Worm (Caenorhabditis elegans): ENCODE results near the gene thk-1.
A peak's percentile ranks its signal among the peaks of the same experiment; 100 is the strongest.

thk-1 gene

ce11 chrIV:10239045-10239444 is 42.3 kb downstream of the thk-1 start, which contains the start of gene ech-8:
Gene ech-8 (minus strand): TSS chrIV:10239176.
- TF ChIP-seq mdl-1 (tag; optimal IDR thresholded peaks at IDR 0.05): no peak
- no peak for TF ChIP-seq nfya-1 (tag; optimal IDR thresholded peaks at IDR 0.05; ENCODE audit: insufficient read depth)
- TF ChIP-seq pqm-1 (tag; optimal IDR thresholded peaks at IDR 0.05): peak; percentile 56
- TF ChIP-seq R02D3.7 (tag; optimal IDR thresholded peaks at IDR 0.05): no peak
- no peak for TF ChIP-seq elt-1 (tag; optimal IDR thresholded peaks at IDR 0.05)
- no peak for TF ChIP-seq egl-5 (tag; optimal IDR thresholded peaks at IDR 0.05)
- TF ChIP-seq elt-2 (tag; optimal IDR thresholded peaks at IDR 0.05): peak; percentile 54
- no peak for TF ChIP-seq elt-3 (tag; optimal IDR thresholded peaks at IDR 0.05)

DNA sequence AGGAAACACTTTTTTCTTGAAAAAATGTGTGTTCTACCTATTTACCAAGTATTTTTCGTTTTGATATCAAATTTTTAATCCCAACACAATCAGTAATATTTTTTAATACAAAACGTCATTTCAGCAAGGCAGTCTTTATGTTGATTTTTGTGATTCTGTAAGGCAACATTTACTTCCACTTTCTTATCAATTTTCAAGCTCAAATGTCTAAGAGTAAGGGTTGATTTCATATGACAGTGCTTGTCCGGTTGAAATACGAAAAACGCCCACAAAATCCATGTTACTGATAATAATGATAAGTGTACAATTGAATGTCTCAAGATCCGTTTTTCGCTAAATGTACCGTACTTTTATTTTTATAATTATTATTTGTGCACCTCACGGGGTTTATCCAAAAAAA is 45.3 kb downstream of the thk-1 start:
- TF ChIP-seq nhr-67 (tag; optimal IDR thresholded peaks at IDR 0.05) (no peak), pqm-1 (tag; optimal IDR thresholded peaks at IDR 0.05) (peak; percentile 83), ztf-4 (tag; optimal IDR thresholded peaks at IDR 0.05) (no peak), nhr-23 (tag; optimal IDR thresholded peaks at IDR 0.05) (no peak), nhr-43 (tag; optimal IDR thresholded peaks at IDR 0.05; ENCODE audit: poor library complexity, severe bottlenecking) (no peak), ZK546.5 (tag; optimal IDR thresholded peaks at IDR 0.05) (no peak), elt-2 (tag; optimal IDR thresholded peaks at IDR 0.05) (peak; percentile 71), jun-1 (tag; optimal IDR thresholded peaks at IDR 0.05) (peak; percentile 56), egl-5 (tag; optimal IDR thresholded peaks at IDR 0.05) (no peak), lin-39 (tag; optimal IDR thresholded peaks at IDR 0.05) (no peak), fkh-10 (GFP tag; optimal IDR thresholded peaks at IDR 0.05) (no peak), ceh-82 (tag; optimal IDR thresholded peaks at IDR 0.05) (no peak), mml-1 (tag; optimal IDR thresholded peaks at IDR 0.05) (no peak), tbx-2 (tag; optimal IDR thresholded peaks at IDR 0.05) (no peak)

ce11 chrIV:10235279-10235829 is 46.0 kb downstream of the thk-1 start, which contains the start of gene ech-9:
Gene ech-9 (minus strand): TSS chrIV:10235329.
- TF ChIP-seq pqm-1 (tag; optimal IDR thresholded peaks at IDR 0.05) (peak; percentile 84), elt-2 (tag; optimal IDR thresholded peaks at IDR 0.05) (peak; percentile 58), lin-39 (tag; optimal IDR thresholded peaks at IDR 0.05) (no peak)

- TF ChIP-seq nhr-28 (tag; optimal IDR thresholded peaks at IDR 0.05) (no peak), jun-1 (tag; optimal IDR thresholded peaks at IDR 0.05) (no peak), R02D3.7 (tag; optimal IDR thresholded peaks at IDR 0.05) (no peak), nhr-25 (tag; optimal IDR thresholded peaks at IDR 0.05) (no peak), unc-62 (GFP tag; optimal IDR thresholded peaks at IDR 0.05) (no peak), lin-39 (tag; optimal IDR thresholded peaks at IDR 0.05) (no peak), ama-1 (optimal IDR thresholded peaks at IDR 0.05) (no peak), fos-1 (tag; optimal IDR thresholded peaks at IDR 0.05) (no peak), skn-1 (tag; optimal IDR thresholded peaks at IDR 0.05) (no peak), sea-2 (GFP tag; optimal IDR thresholded peaks at IDR 0.05) (no peak), aly-2 (tag; optimal IDR thresholded peaks at IDR 0.05) (no peak), nhr-237 (tag; optimal IDR thresholded peaks at IDR 0.05) (no peak), nhr-12 (tag; optimal IDR thresholded peaks at IDR 0.05) (no peak), ZK546.5 (tag; optimal IDR thresholded peaks at IDR 0.05) (no peak), egl-5 (tag; optimal IDR thresholded peaks at IDR 0.05) (no peak), unc-39 (tag; optimal IDR thresholded peaks at IDR 0.05) (no peak), lin-15B (tag; optimal IDR thresholded peaks at IDR 0.05) (no peak), ceh-16 (tag; optimal IDR thresholded peaks at IDR 0.05) (no peak), ceh-9 (tag; optimal IDR thresholded peaks at IDR 0.05) (no peak), pha-4 (tag; optimal IDR thresholded peaks at IDR 0.05) (no peak)
Observed at ce11 chrIV:10232456-10232855, 48.9 kb downstream of the thk-1 start, which contains the start of gene F01G10.4. Gene F01G10.4 (minus strand): TSS chrIV:10232556.

ce11 chrIV:10230971-10231370 is 50.4 kb downstream of the thk-1 start, which contains the start of gene F01G10.5:
Gene F01G10.5 (minus strand): TSS chrIV:10231071.
- TF ChIP-seq fkh-2 (tag; optimal IDR thresholded peaks at IDR 0.05) (no peak), nhr-76 (tag; optimal IDR thresholded peaks at IDR 0.05) (no peak), lsy-12 (tag; optimal IDR thresholded peaks at IDR 0.05) (no peak)

All from whole organism, L3 larva.